Fruit fly (Drosophila melanogaster): ENCODE data around the gene ctrip.

Gene ctrip

dm6 chr3R:4833636-4834035 is 21.7 kb upstream of the ctrip start (continued):
- TF ChIP-seq Sox102F (GFP tag; optimal IDR thresholded peaks at IDR 0.05): no peak

dm6 chr3R:4831197-4831596 is 19.3 kb upstream of the ctrip start, which contains the start of gene CG14659:
Gene CG14659 (minus strand): TSS chr3R:4831297.
- TF ChIP-seq fd102C (GFP tag; optimal IDR thresholded peaks at IDR 0.05) (no peak), Trl (optimal IDR thresholded peaks at IDR 0.05) (no peak), Trl (GFP tag; optimal IDR thresholded peaks at IDR 0.05) (no peak), C15 (GFP tag; IDR thresholded peaks at IDR 0.05) (no peak), CG2678 (tag; optimal IDR thresholded peaks at IDR 0.05) (no peak)

- TF ChIP-seq CTCF (GFP tag; optimal IDR thresholded peaks at IDR 0.05) (peak; percentile 9), vvl (GFP tag; IDR thresholded peaks at IDR 0.05) (no peak), sens (GFP tag) (peak; percentile 14)
Observed at dm6 chr3R:4830413-4830812, 18.5 kb upstream of the ctrip start, which contains the start of gene CG14658. Gene CG14658 (minus strand): TSS chr3R:4830513.

- TF ChIP-seq slp2 (GFP tag; optimal IDR thresholded peaks at IDR 0.05) (no peak), rib (GFP tag; IDR thresholded peaks at IDR 0.05) (no peak), CG2199 (GFP tag; IDR thresholded peaks at IDR 0.05) (peak; percentile 71; the same call in 1 of the 3 replicates), CHES-1-like (GFP tag; optimal IDR thresholded peaks at IDR 0.05) (no peak), crol (GFP tag; IDR thresholded peaks at IDR 0.05) (peak; percentile 89), BEAF-32 (GFP tag; optimal IDR thresholded peaks at IDR 0.05) (no peak), sr (GFP tag; IDR thresholded peaks at IDR 0.05) (no peak), CG34422 (GFP tag; IDR thresholded peaks at IDR 0.05) (0 out of 3 replicates have a peak, but pooled peaks have one; percentile 17), CG4360 (GFP tag; IDR thresholded peaks at IDR 0.05) (0 out of 2 replicates have a peak, but pooled peaks have one; percentile 18), CG12769 (tag; optimal IDR thresholded peaks at IDR 0.05) (peak; percentile 49)
Observed at dm6 chr3R:4825188-4825587, 13.3 kb upstream of the ctrip start.

- peak in 1 of 3 experiments; percentile 90 for TF ChIP-seq Stat92E (GFP tag; optimal IDR thresholded peaks at IDR 0.05)
- TF ChIP-seq stwl (tag; optimal IDR thresholded peaks at IDR 0.05): peak; percentile 94
- peak; percentile 86 for TF ChIP-seq CG16813 (GFP tag; IDR thresholded peaks at IDR 0.05; ENCODE audit: partially characterized antibody)
- peak; percentile 56 for TF ChIP-seq CG3847 (GFP tag; IDR thresholded peaks at IDR 0.05)
- peak; percentile 79 for TF ChIP-seq CG33213 (GFP tag; optimal IDR thresholded peaks at IDR 0.05)
- peak; percentile 44 for TF ChIP-seq Side (GFP tag; optimal IDR thresholded peaks at IDR 0.05)
- TF ChIP-seq psq (GFP tag; optimal IDR thresholded peaks at IDR 0.05): no peak
- TF ChIP-seq sug (tag; optimal IDR thresholded peaks at IDR 0.05): peak; percentile 46
- no peak for TF ChIP-seq danr (GFP tag; IDR thresholded peaks at IDR 0.05)
- TF ChIP-seq CG8478 (optimal IDR thresholded peaks at IDR 0.05): peak; percentile 93
- TF ChIP-seq CG12659 (GFP tag; optimal IDR thresholded peaks at IDR 0.05): peak; percentile 76
- TF ChIP-seq CG11723 (GFP tag; optimal IDR thresholded peaks at IDR 0.05): no peak
- peak; percentile 38 for TF ChIP-seq CG1603 (tag; optimal IDR thresholded peaks at IDR 0.05)
- no peak for TF ChIP-seq CG14667 (GFP tag; IDR thresholded peaks at IDR 0.05)
- TF ChIP-seq cg (GFP tag; optimal IDR thresholded peaks at IDR 0.05): peak; percentile 100
- TF ChIP-seq vfl (GFP tag; optimal IDR thresholded peaks at IDR 0.05): no peak
- no peak for TF ChIP-seq corto (GFP tag; optimal IDR thresholded peaks at IDR 0.05)
- TF ChIP-seq HLH4C (GFP tag; IDR thresholded peaks at IDR 0.05; ENCODE audit: partially characterized antibody): peak; percentile 95
- TF ChIP-seq CG4424 (GFP tag; optimal IDR thresholded peaks at IDR 0.05): no peak
- peak; percentile 53 for TF ChIP-seq CG34376 (GFP tag; optimal IDR thresholded peaks at IDR 0.05)
- peak; percentile 60 for TF ChIP-seq CG12299 (tag; optimal IDR thresholded peaks at IDR 0.05)
- TF ChIP-seq salm (tag; optimal IDR thresholded peaks at IDR 0.05): peak; percentile 3
- no peak for TF ChIP-seq eyg (GFP tag; optimal IDR thresholded peaks at IDR 0.05)
- TF ChIP-seq CG3281 (GFP tag; optimal IDR thresholded peaks at IDR 0.05): peak; percentile 31
- TF ChIP-seq CG17361 (GFP tag; IDR thresholded peaks at IDR 0.05): peak; percentile 46; the same call in 2 of the 3 replicates
- peak; percentile 74 for TF ChIP-seq trem (tag; optimal IDR thresholded peaks at IDR 0.05)
- no peak for TF ChIP-seq CG6254 (GFP tag; optimal IDR thresholded peaks at IDR 0.05)
Observed at dm6 chr3R:4821098-4821605, 9.3 kb upstream of the ctrip start, which contains the start of gene CG14657. Gene CG14657 (minus strand): TSS chr3R:4821432.
